Worm (Caenorhabditis elegans): ENCODE measurements around the gene C27F2.7.

The C27F2.7 gene

DNA sequence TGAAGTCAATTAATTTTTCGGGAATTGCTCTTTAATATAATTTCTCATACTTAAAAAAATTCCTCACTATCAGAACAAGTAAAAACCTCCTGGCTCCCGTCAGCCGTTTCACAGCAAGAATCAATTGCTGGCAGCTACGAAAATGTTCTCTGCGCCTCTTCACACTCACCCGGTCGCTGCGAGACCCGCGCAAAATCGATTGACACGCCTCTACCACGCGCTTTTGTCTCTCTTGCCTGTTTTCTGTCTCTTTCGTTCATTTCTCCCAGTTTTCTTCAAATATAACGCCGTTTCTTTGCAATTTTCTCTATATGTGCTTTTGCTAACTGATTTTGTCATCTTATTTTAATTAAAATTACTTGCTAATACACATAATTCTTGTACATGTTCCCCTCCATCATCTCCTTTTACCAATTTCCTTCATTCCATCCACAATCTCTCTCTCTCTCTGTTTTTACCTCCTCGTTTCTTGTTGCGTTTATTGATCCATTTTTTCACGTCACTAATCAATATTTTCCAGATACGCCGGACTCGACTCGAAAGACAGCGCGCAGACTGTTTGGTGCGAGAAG lies 40.2 kb upstream of the C27F2.7 start, which contains the start of gene pcf-11 (continued):
- TF ChIP-seq ref-2 (tag; optimal IDR thresholded peaks at IDR 0.05) = peak; percentile 63
- TF ChIP-seq rnt-1 (tag; optimal IDR thresholded peaks at IDR 0.05) = peak; percentile 35
- no peak for TF ChIP-seq pha-2 (tag; optimal IDR thresholded peaks at IDR 0.05)
- no peak for TF ChIP-seq dmd-4 (tag; optimal IDR thresholded peaks at IDR 0.05; ENCODE audit: borderline replicate concordance)
- TF ChIP-seq ets-4 (tag; optimal IDR thresholded peaks at IDR 0.05) = peak; percentile 43
- TF ChIP-seq sdc-2 (tag; optimal IDR thresholded peaks at IDR 0.05) = no peak
- peak; percentile 18 for TF ChIP-seq ceh-2 (tag; optimal IDR thresholded peaks at IDR 0.05)
- no peak for TF ChIP-seq F13H6.1 (tag; optimal IDR thresholded peaks at IDR 0.05)
- no peak for TF ChIP-seq che-1 (tag; optimal IDR thresholded peaks at IDR 0.05)
- peak; percentile 14 for TF ChIP-seq pros-1 (tag; optimal IDR thresholded peaks at IDR 0.05)
- TF ChIP-seq pag-3 (tag; optimal IDR thresholded peaks at IDR 0.05; ENCODE audit: borderline replicate concordance) = no peak
- no peak for TF ChIP-seq pha-4 (tag; optimal IDR thresholded peaks at IDR 0.05)
- TF ChIP-seq nhr-232 (tag; optimal IDR thresholded peaks at IDR 0.05) = no peak
- no peak for TF ChIP-seq K09A11.1 (tag; optimal IDR thresholded peaks at IDR 0.05; ENCODE audit: insufficient read depth)
- TF ChIP-seq npax-4 (tag; optimal IDR thresholded peaks at IDR 0.05) = no peak
- peak; percentile 17 for TF ChIP-seq tbx-2 (tag; optimal IDR thresholded peaks at IDR 0.05)
- TF ChIP-seq dve-1 (tag; optimal IDR thresholded peaks at IDR 0.05) = no peak
- no peak for TF ChIP-seq hlh-15 (tag; optimal IDR thresholded peaks at IDR 0.05)
- TF ChIP-seq C38D4.7 (GFP tag; optimal IDR thresholded peaks at IDR 0.05) = no peak
- TF ChIP-seq ceh-31 (tag; optimal IDR thresholded peaks at IDR 0.05) = peak; percentile 53

DNA sequence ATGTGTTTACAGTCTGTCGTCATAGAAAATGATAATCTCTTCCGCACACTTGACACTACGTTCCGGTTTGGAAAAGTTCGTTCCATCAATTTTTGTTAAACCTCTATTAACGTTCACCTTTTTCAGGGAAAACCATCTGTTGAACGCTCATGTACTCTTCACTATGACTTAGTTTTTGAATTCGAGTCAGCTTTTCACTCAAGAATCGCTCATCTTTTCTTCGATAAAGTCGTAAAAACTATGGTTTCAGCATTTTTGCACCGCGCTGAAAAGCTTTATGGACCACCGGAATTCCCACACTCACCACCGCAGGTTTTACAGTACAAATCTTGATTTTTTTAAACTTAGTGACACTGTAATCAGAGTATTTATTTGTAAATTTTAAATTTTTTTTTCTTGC lies 39.3 kb upstream of the C27F2.7 start:
- TF ChIP-seq unc-3 (GFP tag; conservative IDR thresholded peaks at IDR 0.05) (no peak), unc-3 (tag; optimal IDR thresholded peaks at IDR 0.05) (no peak), dve-1 (tag; optimal IDR thresholded peaks at IDR 0.05) (no peak), pag-3 (tag; optimal IDR thresholded peaks at IDR 0.05; ENCODE audit: borderline replicate concordance) (no peak), Y22D7AL.16 (tag; optimal IDR thresholded peaks at IDR 0.05) (no peak), pha-2 (tag; optimal IDR thresholded peaks at IDR 0.05) (no peak), hlh-8 (tag; optimal IDR thresholded peaks at IDR 0.05) (no peak), pqm-1 (tag; optimal IDR thresholded peaks at IDR 0.05) (no peak)

DNA sequence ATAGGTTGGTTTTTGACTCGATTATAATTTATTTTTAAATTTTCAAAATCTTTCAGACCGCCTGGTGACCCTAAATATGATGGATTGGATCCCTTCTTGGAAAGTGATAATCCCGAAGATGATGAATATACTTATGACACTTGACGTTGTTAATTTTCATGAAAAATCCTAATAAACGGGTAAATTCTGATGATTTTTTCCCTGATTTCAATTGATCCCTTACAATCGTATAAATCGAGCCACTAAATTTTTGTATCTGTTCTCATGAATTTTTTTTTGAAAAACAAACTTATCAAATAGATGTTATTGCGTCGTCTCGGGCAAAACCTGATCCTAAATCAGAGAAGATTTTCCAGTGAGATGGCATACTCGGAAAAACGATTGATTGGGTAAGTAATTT lies 38.7 kb upstream of the C27F2.7 start, which contains the start of gene R144.13:
Gene R144.13, plus strand, starts transcription at position 301 of the 400 bp plus-strand sequence.
- TF ChIP-seq pha-4 (tag; optimal IDR thresholded peaks at IDR 0.05) (no peak), rnt-1 (tag; optimal IDR thresholded peaks at IDR 0.05) (no peak), ceh-48 (tag; optimal IDR thresholded peaks at IDR 0.05) (no peak), pqm-1 (tag; optimal IDR thresholded peaks at IDR 0.05) (no peak), ceh-22 (tag; optimal IDR thresholded peaks at IDR 0.05) (no peak), ttx-3 (tag; optimal IDR thresholded peaks at IDR 0.05) (no peak), pros-1 (tag; optimal IDR thresholded peaks at IDR 0.05) (no peak), sox-2 (GFP tag; IDR thresholded peaks at IDR 0.05) (no peak)

DNA sequence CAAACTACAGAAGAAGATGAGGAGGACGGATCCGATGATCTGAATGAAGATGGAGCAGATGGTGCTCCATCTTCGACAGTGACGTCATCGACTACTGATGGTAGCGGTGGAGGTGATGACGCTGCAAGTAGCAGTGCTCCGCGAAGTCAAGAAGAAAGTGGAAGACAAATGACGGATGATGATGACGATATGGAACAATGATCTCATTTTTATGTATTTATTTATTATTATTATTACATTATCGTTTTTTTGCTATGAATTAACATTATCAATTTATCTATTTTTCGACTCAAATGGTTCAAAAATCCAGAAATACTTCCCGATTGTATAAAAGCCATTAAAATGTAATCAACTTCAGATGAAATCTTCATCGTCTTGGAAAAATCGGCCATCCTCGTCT lies 37.4 kb upstream of the C27F2.7 start, which contains the start of gene R144.3:
Gene R144.3, plus strand, starts transcription at position 301 of the 400 bp plus-strand sequence.
- TF ChIP-seq nfya-1 (tag; optimal IDR thresholded peaks at IDR 0.05) = no peak
- TF ChIP-seq fkh-6 (tag; optimal IDR thresholded peaks at IDR 0.05) = no peak
- no peak for TF ChIP-seq hlh-13 (GFP tag; optimal IDR thresholded peaks at IDR 0.05)
- TF ChIP-seq odd-2 (tag; optimal IDR thresholded peaks at IDR 0.05) = no peak
- no peak for TF ChIP-seq zip-5 (tag; optimal IDR thresholded peaks at IDR 0.05)
- TF ChIP-seq syd-9 (tag; optimal IDR thresholded peaks at IDR 0.05) = no peak
- TF ChIP-seq K09A11.1 (tag; optimal IDR thresholded peaks at IDR 0.05; ENCODE audit: insufficient read depth) = no peak
- TF ChIP-seq pha-2 (tag; optimal IDR thresholded peaks at IDR 0.05) = no peak
- no peak for TF ChIP-seq unc-3 (GFP tag; conservative IDR thresholded peaks at IDR 0.05)
- no peak for TF ChIP-seq unc-3 (tag; optimal IDR thresholded peaks at IDR 0.05)
- TF ChIP-seq ttx-3 (tag; optimal IDR thresholded peaks at IDR 0.05) = no peak
- TF ChIP-seq F13H6.1 (tag; optimal IDR thresholded peaks at IDR 0.05) = no peak
- no peak for TF ChIP-seq pat-9 (tag; optimal IDR thresholded peaks at IDR 0.05)
- no peak for TF ChIP-seq K02D7.2 (tag; optimal IDR thresholded peaks at IDR 0.05)
- no peak for TF ChIP-seq ceh-45 (GFP tag; IDR thresholded peaks at IDR 0.05)
- TF ChIP-seq T23F11.4 (GFP tag; optimal IDR thresholded peaks at IDR 0.05) = no peak

Data from whole organism, late embryonic.